Fruit fly (Drosophila melanogaster): ENCODE measurements around the gene CG14629.

dm6 chrX:1099643-1100042, 48.3 kb downstream of the CG14629 start:
- TF ChIP-seq insv (optimal IDR thresholded peaks at IDR 0.05) (no peak), psq (optimal IDR thresholded peaks at IDR 0.05) (no peak), ttk (optimal IDR thresholded peaks at IDR 0.05) (no peak)
